Fruit fly (Drosophila melanogaster): ENCODE data around the gene nis.

The nis gene

dm6 chr2L:1547860-1548259, 39.1 kb downstream of the nis start:
- TF ChIP-seq CG8478 (optimal IDR thresholded peaks at IDR 0.05) (no peak), CTCF (optimal IDR thresholded peaks at IDR 0.05) (no peak)

dm6 chr2L:1538132-1538531, 48.8 kb downstream of the nis start:
- no peak for TF ChIP-seq CG8478 (optimal IDR thresholded peaks at IDR 0.05)
- no peak for TF ChIP-seq CTCF (optimal IDR thresholded peaks at IDR 0.05)

- TF ChIP-seq CTCF (optimal IDR thresholded peaks at IDR 0.05) (no peak), CG8478 (optimal IDR thresholded peaks at IDR 0.05) (no peak)
Observed at dm6 chr2L:1535231-1535630, 51.7 kb downstream of the nis start.
